Fruit fly (Drosophila melanogaster) whole organism, embryonic: ENCODE measurements around the gene AP-2mu.
A peak's percentile ranks its signal among the peaks of the same experiment; 100 is the strongest.

Source experiments
- Aef1 ChIP-seq: fragments of 200-800 bp; sonication (Bioruptor generic); IDR thresholded peaks from 3 replicates; pipeline ENCODE4 v1.3.6; 2022; ENCODE audit warnings: missing biosample characterization, missing genetic modification characterization
- BtbVII ChIP-seq: fragments of 200-800 bp; sonication (Bioruptor generic); optimal IDR thresholded peaks from 3 replicates; lab custom pipeline; 2017; ENCODE audit warnings: missing biosample characterization, mild to moderate bottlenecking, missing genetic modification characterization
- CG10366 ChIP-seq: fragments of 200-800 bp; sonication (Bioruptor generic); IDR thresholded peaks from 2 replicates; pipeline ENCODE4 v1.3.6; 2022; ENCODE audit warnings: missing biosample characterization, missing genetic modification characterization
- CG10654 ChIP-seq: fragments of 200-800 bp; sonication (Bioruptor generic); optimal IDR thresholded peaks from 2 replicates; lab custom pipeline; 2016; ENCODE audit warnings: missing biosample characterization, missing genetic modification characterization
- CG11085 ChIP-seq: fragments of 200-800 bp; sonication (Bioruptor generic); IDR thresholded peaks from 2 replicates; pipeline ENCODE4 v1.3.6; 2022; ENCODE audit warnings: missing biosample characterization, missing genetic modification characterization
- CG11247 ChIP-seq: fragments of 200-800 bp; sonication (Bioruptor generic); IDR thresholded peaks from 2 replicates; pipeline ENCODE4 v1.3.6; 2022; ENCODE audit warnings: missing biosample characterization, missing genetic modification characterization
- CG11398 ChIP-seq: fragments of 200-800 bp; sonication (Bioruptor generic); optimal IDR thresholded peaks from 2 replicates; lab custom pipeline; 2016; ENCODE audit warnings: missing biosample characterization, missing genetic modification characterization
- CG12155 ChIP-seq: fragments of 200-800 bp; sonication (Bioruptor generic); optimal IDR thresholded peaks from 3 replicates; lab custom pipeline; 2016; ENCODE audit warnings: missing biosample characterization, missing genetic modification characterization
- CG12659 ChIP-seq: fragments of 200-800 bp; sonication (Bioruptor generic); optimal IDR thresholded peaks from 3 replicates; lab custom pipeline; 2017; ENCODE audit warnings: mild to moderate bottlenecking, missing biosample characterization, missing genetic modification reagents, missing genetic modification characterization
- CG16815 ChIP-seq: fragments of 200-800 bp; sonication (Bioruptor generic); optimal IDR thresholded peaks from 3 replicates; lab custom pipeline; 2017; ENCODE audit warnings: missing biosample characterization, mild to moderate bottlenecking, missing genetic modification characterization
- CG17568 ChIP-seq: fragments of 200-800 bp; sonication (Bioruptor generic); optimal IDR thresholded peaks from 2 replicates; lab custom pipeline; 2018; ENCODE audit warnings: missing biosample characterization, mild to moderate bottlenecking, missing genetic modification characterization, moderate library complexity
- CG17612 ChIP-seq: fragments of 200-800 bp; sonication (Bioruptor generic); IDR thresholded peaks from 2 replicates; pipeline ENCODE4 v1.3.6; 2022; ENCODE audit warnings: missing biosample characterization, missing genetic modification characterization
- CG18619 ChIP-seq: fragments of 200-800 bp; sonication (Bioruptor generic); optimal IDR thresholded peaks from 3 replicates; lab custom pipeline; 2017; ENCODE audit warnings: missing biosample characterization, mild to moderate bottlenecking, missing genetic modification characterization
- CG2129 ChIP-seq: fragments of 200-800 bp; sonication (Bioruptor generic); IDR thresholded peaks from 2 replicates; pipeline ENCODE4 v1.3.6; 2022; ENCODE audit warnings: missing biosample characterization, missing genetic modification characterization; ENCODE audit not compliant: partially characterized antibody
- CG33213 ChIP-seq: fragments of 200-800 bp; sonication (Bioruptor generic); optimal IDR thresholded peaks from 3 replicates; lab custom pipeline; 2016; ENCODE audit warnings: missing biosample characterization, missing genetic modification characterization
- CG34422 ChIP-seq: fragments of 200-800 bp; sonication (Bioruptor generic); IDR thresholded peaks from 3 replicates; pipeline ENCODE4 v1.3.6; 2022; ENCODE audit warnings: missing biosample characterization, missing genetic modification characterization
- CG3847 ChIP-seq: fragments of 200-800 bp; sonication (Bioruptor generic); IDR thresholded peaks from 2 replicates; pipeline ENCODE4 v1.3.6; 2022; ENCODE audit warnings: missing biosample characterization, missing genetic modification characterization
- CG42726 ChIP-seq: fragments of 200-800 bp; sonication (Bioruptor generic); IDR thresholded peaks from 2 replicates; pipeline ENCODE4 v1.3.6; 2022; ENCODE audit warnings: missing biosample characterization, missing genetic modification characterization; ENCODE audit not compliant: partially characterized antibody
- Drgx ChIP-seq: fragments of 200-800 bp; sonication (Bioruptor generic); IDR thresholded peaks from 2 replicates; pipeline ENCODE4 v1.3.6; 2022; ENCODE audit warnings: missing biosample characterization, missing genetic modification characterization
- Ets97D ChIP-seq: fragments of 200-800 bp; sonication (Bioruptor generic); optimal IDR thresholded peaks from 3 replicates; lab custom pipeline; 2016; ENCODE audit warnings: missing biosample characterization, missing genetic modification characterization
- Fer3 ChIP-seq: fragments of 200-800 bp; sonication (Bioruptor generic); optimal IDR thresholded peaks from 2 replicates; lab custom pipeline; 2018; ENCODE audit warnings: missing biosample characterization, mild to moderate bottlenecking, missing genetic modification characterization, moderate library complexity
- Hey ChIP-seq: fragments of 200-800 bp; sonication (Bioruptor generic); optimal IDR thresholded peaks from 3 replicates; lab custom pipeline; 2018; ENCODE audit warnings: missing biosample characterization, mild to moderate bottlenecking, missing genetic modification characterization
- HmgD ChIP-seq: fragments of 200-800 bp; sonication (Bioruptor generic); optimal IDR thresholded peaks from 3 replicates; lab custom pipeline; 2016; ENCODE audit warnings: missing biosample characterization, missing genetic modification characterization
- Hmx ChIP-seq: fragments of 200-800 bp; sonication (Bioruptor generic); optimal IDR thresholded peaks from 2 replicates; lab custom pipeline; 2016; ENCODE audit warnings: missing biosample characterization, missing genetic modification characterization
- Jarid2 ChIP-seq: fragments of 200-800 bp; sonication (Bioruptor generic); optimal IDR thresholded peaks from 3 replicates; lab custom pipeline; 2017; ENCODE audit warnings: mild to moderate bottlenecking, missing biosample characterization, missing genetic modification reagents, missing genetic modification characterization
- MESR4 ChIP-seq: fragments of 200-800 bp; sonication (Bioruptor generic); optimal IDR thresholded peaks from 2 replicates; lab custom pipeline; 2018; ENCODE audit warnings: missing biosample characterization, mild to moderate bottlenecking, missing genetic modification characterization, moderate library complexity
- Nf-YA ChIP-seq: fragments of 200-800 bp; sonication (Bioruptor generic); IDR thresholded peaks from 2 replicates; pipeline ENCODE4 v1.3.6; 2022; ENCODE audit warnings: missing biosample characterization, missing genetic modification characterization
- Nf-YC ChIP-seq: fragments of 200-800 bp; optimal IDR thresholded peaks from 3 replicates; lab custom pipeline; 2019; ENCODE audit warnings: missing biosample characterization, mild to moderate bottlenecking, missing genetic modification characterization, moderate library complexity
- Sox102F ChIP-seq: fragments of 200-800 bp; sonication (Bioruptor generic); optimal IDR thresholded peaks from 2 replicates; lab custom pipeline; 2018; ENCODE audit warnings: missing biosample characterization, mild to moderate bottlenecking, missing genetic modification characterization, moderate library complexity
- Stat92E ChIP-seq, 3 experiments: fragments of >200 bp in 2 of 3; fragments of 200-800 bp in 1 of 3; sonication (Bioruptor generic) in 1 of 3; optimal IDR thresholded peaks; 2 replicates each; lab custom pipeline; 2017 to 2019; ENCODE audit warnings: missing biosample characterization in 3 of 3, missing genetic modification characterization in 3 of 3, mild to moderate bottlenecking in 1 of 3, moderate library complexity in 1 of 3
- TFAM ChIP-seq: fragments of 200-800 bp; sonication (Bioruptor generic); optimal IDR thresholded peaks from 2 replicates; lab custom pipeline; 2017; ENCODE audit warnings: missing biosample characterization, missing genetic modification characterization, inconsistent platforms
- YL-1 ChIP-seq: fragments of 200-800 bp; sonication (Bioruptor generic); optimal IDR thresholded peaks from 3 replicates; lab custom pipeline; 2017; ENCODE audit warnings: missing biosample characterization, mild to moderate bottlenecking, missing genetic modification characterization
- cg ChIP-seq: fragments of 200-800 bp; sonication (Bioruptor generic); optimal IDR thresholded peaks from 3 replicates; lab custom pipeline; 2019; ENCODE audit warnings: missing biosample characterization, mild to moderate bottlenecking, missing genetic modification characterization, moderate library complexity
- dati ChIP-seq: fragments of 200-800 bp; sonication (Bioruptor generic); IDR thresholded peaks from 2 replicates; pipeline ENCODE4 v1.3.6; 2022; ENCODE audit warnings: missing biosample characterization, missing genetic modification characterization
- dpn ChIP-seq, 2 experiments: fragments of 200-800 bp; sonication (Bioruptor generic); optimal IDR thresholded peaks; 3 replicates each; lab custom pipeline; 2016; ENCODE audit warnings: missing biosample characterization in 2 of 2, missing genetic modification characterization in 2 of 2
- gem ChIP-seq: fragments of 200-800 bp; sonication (Bioruptor generic); optimal IDR thresholded peaks from 2 replicates; lab custom pipeline; 2019; ENCODE audit warnings: missing biosample characterization, mild to moderate bottlenecking, missing genetic modification characterization, moderate library complexity
- lola ChIP-seq, 3 experiments: fragments of >200 bp in 2 of 3; fragments of 200-800 bp in 1 of 3; sonication (Bioruptor generic) in 1 of 3; optimal IDR thresholded peaks; 2 replicates each; lab custom pipeline; 2017 to 2019; ENCODE audit warnings: missing biosample characterization in 3 of 3, missing genetic modification characterization in 3 of 3, mild to moderate bottlenecking in 1 of 3, moderate library complexity in 1 of 3
- odd ChIP-seq: fragments of 200-800 bp; sonication (Bioruptor generic); optimal IDR thresholded peaks from 2 replicates; lab custom pipeline; 2017; ENCODE audit warnings: missing biosample characterization, mild to moderate bottlenecking, missing genetic modification characterization
- org-1 ChIP-seq: fragments of 200-800 bp; sonication (Bioruptor generic); optimal IDR thresholded peaks from 2 replicates; lab custom pipeline; 2017; ENCODE audit warnings: missing biosample characterization, missing genetic modification characterization
- rib ChIP-seq: fragments of 200-800 bp; sonication (Bioruptor generic); IDR thresholded peaks from 2 replicates; pipeline ENCODE4 v1.3.6; 2022; ENCODE audit warnings: missing biosample characterization, missing genetic modification characterization
- schlank ChIP-seq: fragments of 200-800 bp; sonication (Bioruptor generic); optimal IDR thresholded peaks from 2 replicates; lab custom pipeline; 2018; ENCODE audit warnings: missing biosample characterization, mild to moderate bottlenecking, missing genetic modification characterization
- tap ChIP-seq: fragments of 200-800 bp; optimal IDR thresholded peaks from 3 replicates; lab custom pipeline; 2019; ENCODE audit warnings: missing biosample characterization, mild to moderate bottlenecking, missing genetic modification characterization, moderate library complexity
- unc-4 ChIP-seq: fragments of 200-800 bp; sonication (Bioruptor generic); IDR thresholded peaks from 2 replicates; pipeline ENCODE4 v1.3.6; 2022; ENCODE audit warnings: missing biosample characterization, missing genetic modification characterization; ENCODE audit not compliant: partially characterized antibody
- vfl ChIP-seq: fragments of 200-800 bp; sonication (Bioruptor generic); optimal IDR thresholded peaks from 2 replicates; lab custom pipeline; 2016; ENCODE audit warnings: missing biosample characterization, missing genetic modification characterization
- zen2 ChIP-seq: fragments of 200-800 bp; sonication (Bioruptor generic); IDR thresholded peaks from 3 replicates; pipeline ENCODE4 v1.3.6; 2022; ENCODE audit warnings: missing biosample characterization, missing genetic modification characterization; ENCODE audit not compliant: partially characterized antibody

The AP-2mu gene

dm6 chr3R:22447874-22448254 lies 14.4 kb upstream of the AP-2mu start, which contains the start of gene CG34376 (continued):
- TF ChIP-seq Ets97D (GFP tag; lab: Kevin White, UChicago) (peak; percentile 68), dpn (GFP tag; optimal IDR thresholded peaks at IDR 0.05; lab: Kevin White, UChicago) (peak in 1 of 2 experiments; percentile 9), dati (0 out of 2 replicates have a peak, but pooled peaks have one; percentile 29), CG17568 (GFP tag; lab: Kevin White, UChicago) (no peak), BtbVII (GFP tag; lab: Kevin White, UChicago) (peak; percentile 41), Stat92E (GFP tag; optimal IDR thresholded peaks at IDR 0.05; lab: Kevin White, UChicago) (no peak), CG11085 (GFP tag; lab: Robert Waterston, UW) (peak; percentile 12; the same call in 1 of the 2 replicates), CG3847 (GFP tag; lab: Robert Waterston, UW) (peak; percentile 38), Jarid2 (peak; percentile 65), CG34422 (GFP tag; lab: Robert Waterston, UW) (peak; percentile 75; the same call in 1 of the 3 replicates), Nf-YC (peak; percentile 54), YL-1 (GFP tag; lab: Kevin White, UChicago) (peak; percentile 48), MESR4 (GFP tag; lab: Kevin White, UChicago) (peak; percentile 52), CG16815 (GFP tag; lab: Kevin White, UChicago) (no peak), CG10654 (GFP tag; lab: Kevin White, UChicago) (no peak), unc-4 (GFP tag; lab: Robert Waterston, UW) (no peak), Sox102F (GFP tag; lab: Kevin White, UChicago) (peak; percentile 35), CG12659 (GFP tag; lab: Kevin White, UChicago) (peak; percentile 64), lola (GFP tag; optimal IDR thresholded peaks at IDR 0.05; lab: Kevin White, UChicago) (peak in 1 of 3 experiments; percentile 7), Aef1 (GFP tag; lab: Robert Waterston, UW) (peak; percentile 33), TFAM (no peak), schlank (tag; lab: Kevin White, UChicago) (peak; percentile 37), org-1 (no peak), CG17612 (GFP tag; lab: Robert Waterston, UW) (no peak), Fer3 (no peak), Nf-YA (GFP tag; lab: Robert Waterston, UW) (peak; percentile 22; the same call in 1 of the 2 replicates), zen2 (GFP tag; lab: Robert Waterston, UW) (no peak), cg (GFP tag; lab: Kevin White, UChicago) (no peak), CG12155 (GFP tag; lab: Kevin White, UChicago) (no peak), CG11398 (no peak), tap (tag; lab: Kevin White, UChicago) (no peak), Hmx (GFP tag; lab: Kevin White, UChicago) (no peak), odd (GFP tag; lab: Kevin White, UChicago) (peak; percentile 29), CG10366 (GFP tag; lab: Robert Waterston, UW) (peak; percentile 34; the same call in 1 of the 2 replicates), CG42726 (GFP tag; lab: Robert Waterston, UW) (0 out of 2 replicates have a peak, but pooled peaks have one; percentile 35), CG11247 (GFP tag; lab: Robert Waterston, UW) (peak; percentile 7; the same call in 1 of the 2 replicates), CG33213 (GFP tag; lab: Kevin White, UChicago) (peak; percentile 36), HmgD (GFP tag; lab: Kevin White, UChicago) (no peak), Hey (tag; lab: Kevin White, UChicago) (no peak), Drgx (peak; percentile 37), CG18619 (GFP tag; lab: Kevin White, UChicago) (no peak), rib (GFP tag; lab: Robert Waterston, UW) (no peak), vfl (no peak), CG2129 (no peak), gem (tag; lab: Kevin White, UChicago) (peak; percentile 55)
